Worm (Caenorhabditis elegans): ENCODE data around the gene Y43F4A.1.

Y43F4A.1 gene

DNA sequence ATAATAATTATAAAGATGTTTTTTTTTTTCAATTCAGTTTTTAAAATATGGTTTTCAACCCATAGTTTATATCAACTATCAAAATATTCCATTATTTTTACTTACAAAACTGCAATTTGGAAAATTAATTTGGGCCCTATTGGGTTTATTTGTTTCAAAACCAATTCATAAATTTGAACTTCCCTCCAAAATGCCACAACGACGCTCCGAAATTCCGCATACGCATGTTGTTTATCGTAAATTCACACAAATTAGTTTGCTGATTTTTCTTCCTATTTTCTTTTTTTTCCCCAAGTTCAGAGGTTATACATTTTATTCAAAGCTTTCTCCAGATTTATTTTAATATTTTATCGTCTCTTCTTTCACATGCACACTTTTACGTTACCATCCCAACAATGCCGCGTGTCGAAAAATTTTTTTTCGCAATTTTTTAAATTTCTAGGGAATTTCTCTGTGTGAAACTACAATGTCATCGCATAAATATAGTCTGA, 33.6 kb downstream of the Y43F4A.1 start, which contains the start of gene F56A8.3 (continued):
- TF ChIP-seq pax-3 (tag; optimal IDR thresholded peaks at IDR 0.05) (peak; percentile 16), lsy-2 (tag; optimal IDR thresholded peaks at IDR 0.05) (peak; percentile 83 to 91), nhr-71 (tag; optimal IDR thresholded peaks at IDR 0.05) (peak; percentile 85), nhr-47 (tag; optimal IDR thresholded peaks at IDR 0.05) (peak; percentile 84), ztf-4 (tag; optimal IDR thresholded peaks at IDR 0.05) (peak; percentile 65), dpl-1 (GFP tag; optimal IDR thresholded peaks at IDR 0.05) (peak; percentile 98 to 99 (median 99)), efl-1 (optimal IDR thresholded peaks at IDR 0.05) (peak; percentile 99 to 100), efl-1 (GFP tag; optimal IDR thresholded peaks at IDR 0.05 in 1 of 2) (peak; percentile 99 to 100), mef-2 (tag; optimal IDR thresholded peaks at IDR 0.05) (no peak), nhr-77 (tag; optimal IDR thresholded peaks at IDR 0.05) (peak; percentile 39), vab-15 (tag; optimal IDR thresholded peaks at IDR 0.05) (peak; percentile 84), tbx-2 (tag; optimal IDR thresholded peaks at IDR 0.05) (peak; percentile 78), efl-3 (GFP tag; optimal IDR thresholded peaks at IDR 0.05) (no peak), unc-98 (GFP tag; IDR thresholded peaks at IDR 0.05) (no peak), jun-1 (tag; optimal IDR thresholded peaks at IDR 0.05) (peak; percentile 48), lin-14 (GFP tag; optimal IDR thresholded peaks at IDR 0.05) (no peak), zip-4 (GFP tag; optimal IDR thresholded peaks at IDR 0.05) (peak; percentile 22), lin-13 (GFP tag; optimal IDR thresholded peaks at IDR 0.05) (peak; percentile 55), elt-3 (tag; optimal IDR thresholded peaks at IDR 0.05) (peak in 1 of 6 experiments; percentile 26), swsn-7 (tag; optimal IDR thresholded peaks at IDR 0.05) (peak; percentile 76), unc-86 (tag; optimal IDR thresholded peaks at IDR 0.05) (peak; percentile 19)

DNA sequence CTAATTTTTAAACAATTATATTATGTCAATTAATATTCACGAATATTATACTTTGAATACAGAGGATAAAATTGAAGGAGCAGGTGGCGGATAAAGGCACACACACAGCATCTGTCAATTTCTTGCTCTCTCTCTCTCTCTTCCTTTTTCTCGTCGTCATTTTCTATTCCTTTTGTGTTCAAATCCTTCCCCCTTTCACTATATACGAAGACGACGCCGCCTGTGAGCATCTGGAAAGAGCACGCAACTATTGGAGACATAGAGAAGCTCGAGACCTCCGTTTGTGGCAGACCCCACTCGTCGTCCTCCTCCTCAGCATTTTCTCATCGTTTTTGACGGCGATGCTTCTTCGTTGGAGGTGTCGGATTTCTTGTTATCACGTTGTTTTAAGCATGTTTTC, 35.3 kb downstream of the Y43F4A.1 start:
- TF ChIP-seq ces-1 (GFP tag; optimal IDR thresholded peaks at IDR 0.05) (no peak), nhr-76 (tag; optimal IDR thresholded peaks at IDR 0.05) (no peak), ceh-82 (tag; optimal IDR thresholded peaks at IDR 0.05) (peak in 2 of 3 experiments; percentile 10 to 27), rnt-1 (tag; optimal IDR thresholded peaks at IDR 0.05) (no peak), F16B12.6 (tag; optimal IDR thresholded peaks at IDR 0.05) (peak; percentile 19), hpl-2 (GFP tag; optimal IDR thresholded peaks at IDR 0.05) (no peak), irx-1 (tag; optimal IDR thresholded peaks at IDR 0.05) (no peak), jun-1 (tag; optimal IDR thresholded peaks at IDR 0.05) (no peak), nhr-85 (tag) (no peak), alr-1 (tag; optimal IDR thresholded peaks at IDR 0.05; ENCODE audit: borderline replicate concordance) (no peak), snpc-4 (tag; optimal IDR thresholded peaks at IDR 0.05) (no peak), mdl-1 (tag; optimal IDR thresholded peaks at IDR 0.05) (no peak), blmp-1 (tag; optimal IDR thresholded peaks at IDR 0.05) (no peak), pqm-1 (tag; optimal IDR thresholded peaks at IDR 0.05) (no peak), efl-1 (optimal IDR thresholded peaks at IDR 0.05) (peak; percentile 45 to 57), efl-1 (GFP tag; optimal IDR thresholded peaks at IDR 0.05 in 1 of 2) (peak in 1 of 2 experiments; percentile 28), elt-2 (tag; optimal IDR thresholded peaks at IDR 0.05) (no peak), grh-1 (GFP tag; IDR thresholded peaks at IDR 0.05) (no peak), C16A3.4 (tag; optimal IDR thresholded peaks at IDR 0.05) (no peak), ztf-11 (tag; optimal IDR thresholded peaks at IDR 0.05) (peak in 1 of 2 experiments; percentile 58), mef-2 (tag; optimal IDR thresholded peaks at IDR 0.05) (no peak), zip-4 (GFP tag; optimal IDR thresholded peaks at IDR 0.05) (no peak), fos-1 (tag; optimal IDR thresholded peaks at IDR 0.05) (no peak), ztf-4 (tag; optimal IDR thresholded peaks at IDR 0.05) (no peak), zag-1 (tag; optimal IDR thresholded peaks at IDR 0.05) (no peak), isw-1 (GFP tag; IDR thresholded peaks at IDR 0.05) (peak; percentile 5; the same call in 1 of the 2 replicates), egl-13 (tag; optimal IDR thresholded peaks at IDR 0.05) (no peak), nhr-11 (tag; optimal IDR thresholded peaks at IDR 0.05) (no peak), sox-4 (tag; optimal IDR thresholded peaks at IDR 0.05) (no peak), unc-130 (tag; optimal IDR thresholded peaks at IDR 0.05) (no peak), ceh-88 (GFP tag; IDR thresholded peaks at IDR 0.05) (no peak), C04F5.9 (tag; optimal IDR thresholded peaks at IDR 0.05) (no peak), C34B4.2 (tag; optimal IDR thresholded peaks at IDR 0.05) (no peak), lin-14 (GFP tag; optimal IDR thresholded peaks at IDR 0.05) (peak; percentile 71), dpl-1 (GFP tag; optimal IDR thresholded peaks at IDR 0.05) (peak in 1 of 3 experiments; percentile 42), ets-5 (GFP tag; IDR thresholded peaks at IDR 0.05) (no peak), lsy-2 (tag; optimal IDR thresholded peaks at IDR 0.05) (peak in 1 of 2 experiments; percentile 29), ceh-63 (GFP tag; optimal IDR thresholded peaks at IDR 0.05) (no peak), tbx-2 (tag; optimal IDR thresholded peaks at IDR 0.05) (peak; percentile 14), snu-23 (GFP tag; optimal IDR thresholded peaks at IDR 0.05) (peak; percentile 34)
